Fruit fly (Drosophila melanogaster) S2 (cell line): ENCODE data around the gene CG32537.

Source experiments
- CG8478 ChIP-seq: fragments of >200 bp; optimal IDR thresholded peaks from 2 replicates; lab custom pipeline; 2018
- CTCF ChIP-seq, 2 experiments: fragments of >200 bp; optimal IDR thresholded peaks; 2 replicates each; lab custom pipeline; 2018

- no peak for TF ChIP-seq CTCF (optimal IDR thresholded peaks at IDR 0.05; lab: Kevin White, UChicago)
- no peak for TF ChIP-seq CG8478 (lab: Kevin White, UChicago)
These were observed 22.4 kb upstream of the CG32537 start for dm6 chrX:19298785-19299114.
